Worm (Caenorhabditis elegans): ENCODE results near the gene hmg-1.1.

- TF ChIP-seq nhr-76 (tag; optimal IDR thresholded peaks at IDR 0.05) = no peak
- TF ChIP-seq blmp-1 (tag; optimal IDR thresholded peaks at IDR 0.05) = no peak
- no peak for TF ChIP-seq pha-4 (tag; optimal IDR thresholded peaks at IDR 0.05)
- no peak for TF ChIP-seq ztf-11 (tag; optimal IDR thresholded peaks at IDR 0.05)
- no peak for TF ChIP-seq lin-13 (tag; optimal IDR thresholded peaks at IDR 0.05)
- no peak for TF ChIP-seq lsy-2 (tag; optimal IDR thresholded peaks at IDR 0.05)
- no peak for TF ChIP-seq nhr-12 (tag; optimal IDR thresholded peaks at IDR 0.05)
- TF ChIP-seq sptf-1 (tag; optimal IDR thresholded peaks at IDR 0.05) = no peak
- no peak for TF ChIP-seq hlh-1 (tag; optimal IDR thresholded peaks at IDR 0.05)
These were observed 19.6 kb upstream of the hmg-1.1 start for ce11 chrII:14230938-14231337.
